Fruit fly (Drosophila melanogaster): ENCODE data around the gene CheB93a.

The CheB93a gene

dm6 chr3R:21360192-21360535 is 47.1 kb upstream of the CheB93a start (continued):
- TF ChIP-seq wek (GFP tag; optimal IDR thresholded peaks at IDR 0.05) (no peak), CG3163 (GFP tag; optimal IDR thresholded peaks at IDR 0.05) (no peak), YL-1 (GFP tag; optimal IDR thresholded peaks at IDR 0.05) (peak; percentile 30), Scr (GFP tag; IDR thresholded peaks at IDR 0.05; ENCODE audit: partially characterized antibody) (no peak), pzg (GFP tag; optimal IDR thresholded peaks at IDR 0.05) (no peak), Eip74EF (GFP tag; optimal IDR thresholded peaks at IDR 0.05) (no peak), Taf1 (GFP tag; IDR thresholded peaks at IDR 0.05) (no peak), CG10274 (GFP tag; optimal IDR thresholded peaks at IDR 0.05) (no peak)

- TF ChIP-seq CG5180 (GFP tag; optimal IDR thresholded peaks at IDR 0.05) (peak; percentile 81), Rx (GFP tag; IDR thresholded peaks at IDR 0.05) (peak; percentile 85), CG18619 (GFP tag; optimal IDR thresholded peaks at IDR 0.05) (peak; percentile 97), CG12071 (GFP tag; optimal IDR thresholded peaks at IDR 0.05) (no peak), CG1024 (GFP tag; IDR thresholded peaks at IDR 0.05) (peak; percentile 49; the same call in 1 of the 2 replicates), CG6175 (GFP tag; IDR thresholded peaks at IDR 0.05) (peak; percentile 89), bigmax (GFP tag; optimal IDR thresholded peaks at IDR 0.05) (peak; percentile 11), CG8924 (tag; optimal IDR thresholded peaks at IDR 0.05) (peak; percentile 96), run (tag; optimal IDR thresholded peaks at IDR 0.05) (no peak), Chrac-16 (GFP tag; optimal IDR thresholded peaks at IDR 0.05) (peak; percentile 97), CG1647 (GFP tag; optimal IDR thresholded peaks at IDR 0.05) (peak; percentile 93), CG42726 (GFP tag; IDR thresholded peaks at IDR 0.05; ENCODE audit: partially characterized antibody) (no peak), tup (GFP tag; optimal IDR thresholded peaks at IDR 0.05) (peak; percentile 79), CG4424 (GFP tag; optimal IDR thresholded peaks at IDR 0.05) (peak; percentile 95), otp (GFP tag; IDR thresholded peaks at IDR 0.05) (peak; percentile 76; the same call in 2 of the 3 replicates), wor (GFP tag; IDR thresholded peaks at IDR 0.05) (peak; percentile 91), CHES-1-like (GFP tag; optimal IDR thresholded peaks at IDR 0.05) (peak; percentile 91), esg (GFP tag; conservative IDR thresholded peaks at IDR 0.05) (peak; percentile 93), CG10565 (GFP tag; optimal IDR thresholded peaks at IDR 0.05) (peak; percentile 72), Deaf1 (tag; optimal IDR thresholded peaks at IDR 0.05) (no peak), CG15601 (tag; optimal IDR thresholded peaks at IDR 0.05) (peak; percentile 93), dmrt99B (tag; optimal IDR thresholded peaks at IDR 0.05) (no peak), Atf-2 (GFP tag; optimal IDR thresholded peaks at IDR 0.05) (peak; percentile 93), CG9932 (GFP tag; IDR thresholded peaks at IDR 0.05) (peak; percentile 98), lab (GFP tag; optimal IDR thresholded peaks at IDR 0.05) (peak; percentile 95), CG12299 (tag; optimal IDR thresholded peaks at IDR 0.05) (peak; percentile 95), Fer2 (tag; optimal IDR thresholded peaks at IDR 0.05) (peak; percentile 97), jigr1 (GFP tag; IDR thresholded peaks at IDR 0.05) (peak; percentile 91), CoRest (tag; optimal IDR thresholded peaks at IDR 0.05) (peak; percentile 98), ap (GFP tag; IDR thresholded peaks at IDR 0.05) (peak; percentile 87), nerfin-2 (GFP tag; IDR thresholded peaks at IDR 0.05; ENCODE audit: partially characterized antibody) (no peak), eyg (GFP tag; optimal IDR thresholded peaks at IDR 0.05) (peak; percentile 80), CG14014 (GFP tag; IDR thresholded peaks at IDR 0.05) (peak; percentile 94), D19A (tag; optimal IDR thresholded peaks at IDR 0.05) (no peak), CG17328 (GFP tag; IDR thresholded peaks at IDR 0.05) (peak; percentile 78), ttk (GFP tag; IDR thresholded peaks at IDR 0.05) (peak; percentile 86), CG14441 (GFP tag; IDR thresholded peaks at IDR 0.05) (peak; percentile 93), vvl (GFP tag; IDR thresholded peaks at IDR 0.05) (peak; percentile 93), PHDP (tag; optimal IDR thresholded peaks at IDR 0.05) (peak; percentile 94), Ssrp (tag; optimal IDR thresholded peaks at IDR 0.05) (peak; percentile 93), CG3726 (GFP tag; IDR thresholded peaks at IDR 0.05) (peak; percentile 78; the same call in 2 of the 3 replicates), CG11560 (tag; IDR thresholded peaks at IDR 0.05) (peak; percentile 88)
Observed at dm6 chr3R:21365262-21365661, 42.0 kb upstream of the CheB93a start.
